Fruit fly (Drosophila melanogaster): ENCODE data around the gene Shaw.

The Shaw gene

DNA sequence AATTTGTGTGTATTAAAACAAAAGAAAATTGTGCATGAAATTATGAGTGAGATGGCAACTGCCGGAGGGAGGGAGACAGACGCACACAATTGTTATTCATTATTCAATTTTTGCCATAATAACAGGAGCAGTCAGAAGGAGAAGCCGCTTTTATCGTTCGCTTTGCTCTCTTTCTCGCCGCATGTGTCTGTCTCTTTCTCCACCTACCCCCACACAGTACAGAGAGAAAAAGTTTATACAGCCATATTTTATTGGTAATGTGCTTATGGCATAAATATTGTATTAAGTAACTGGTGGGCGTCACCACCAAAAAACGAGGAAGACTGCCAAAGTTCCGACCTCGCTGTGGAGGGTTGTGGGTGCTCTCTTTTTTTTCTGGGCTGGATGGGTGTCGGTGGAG is 35.5 kb upstream of the Shaw start:
- TF ChIP-seq CG33017 (tag; optimal IDR thresholded peaks at IDR 0.05) (no peak), toe (GFP tag; optimal IDR thresholded peaks at IDR 0.05) (no peak), kay (GFP tag; ENCODE audit: borderline replicate concordance) (no peak), CG7101 (tag; optimal IDR thresholded peaks at IDR 0.05) (no peak), CG11617 (GFP tag; optimal IDR thresholded peaks at IDR 0.05) (no peak), CG7045 (GFP tag; optimal IDR thresholded peaks at IDR 0.05) (no peak), tj (GFP tag; optimal IDR thresholded peaks at IDR 0.05) (no peak), pad (GFP tag; optimal IDR thresholded peaks at IDR 0.05) (no peak), CG14711 (tag; optimal IDR thresholded peaks at IDR 0.05) (no peak), CG5204 (GFP tag; optimal IDR thresholded peaks at IDR 0.05) (no peak), Clk (GFP tag; optimal IDR thresholded peaks at IDR 0.05) (no peak), CG1620 (GFP tag; optimal IDR thresholded peaks at IDR 0.05) (no peak), Mnt (GFP tag; optimal IDR thresholded peaks at IDR 0.05) (no peak), CG12768 (GFP tag; optimal IDR thresholded peaks at IDR 0.05) (no peak)

DNA sequence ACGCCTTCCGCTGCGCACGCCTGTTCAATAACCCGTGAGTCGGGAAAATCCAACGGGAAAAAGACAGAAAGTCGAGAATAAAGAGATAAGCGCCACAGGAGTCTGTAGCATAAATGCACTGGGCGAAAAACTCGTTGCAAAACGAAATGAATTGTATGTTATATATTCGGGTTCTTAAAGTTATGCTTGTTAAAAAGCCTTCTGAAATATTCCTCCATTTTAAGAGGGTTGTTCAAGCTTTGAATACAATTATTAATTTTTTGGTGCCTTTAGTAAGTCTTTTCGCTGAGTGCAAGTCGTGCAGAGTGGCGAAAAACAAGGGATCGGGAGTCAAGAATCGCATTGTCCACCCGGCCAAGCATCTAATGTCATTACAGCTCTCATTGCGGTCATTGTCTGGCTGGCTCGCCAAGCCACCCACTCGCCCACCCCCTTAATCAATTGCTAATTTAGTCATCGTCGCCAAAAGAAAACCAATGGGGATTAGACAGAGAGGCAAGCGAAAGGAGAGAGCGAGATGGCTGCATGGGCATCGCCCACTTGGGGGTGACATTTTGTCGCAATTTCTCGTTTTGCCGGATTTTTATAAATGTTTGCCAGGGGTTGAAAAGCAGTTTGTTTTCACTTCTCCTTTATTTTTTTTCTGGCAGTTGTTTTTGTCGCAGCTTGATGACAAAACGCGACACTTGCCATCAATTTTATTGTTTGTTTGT is 32.7 kb upstream of the Shaw start:
- TF ChIP-seq cnc (optimal IDR thresholded peaks at IDR 0.05) (no peak), tj (GFP tag; optimal IDR thresholded peaks at IDR 0.05) (no peak), CG7045 (GFP tag; optimal IDR thresholded peaks at IDR 0.05) (no peak), kay (GFP tag; ENCODE audit: borderline replicate concordance) (no peak), pad (GFP tag; optimal IDR thresholded peaks at IDR 0.05) (no peak), CG7101 (tag; optimal IDR thresholded peaks at IDR 0.05) (no peak), Hr96 (GFP tag; optimal IDR thresholded peaks at IDR 0.05) (no peak), Crg-1 (GFP tag; optimal IDR thresholded peaks at IDR 0.05) (no peak), ovo (GFP tag; optimal IDR thresholded peaks at IDR 0.05) (no peak), CG11617 (GFP tag; optimal IDR thresholded peaks at IDR 0.05) (no peak), Clk (GFP tag; optimal IDR thresholded peaks at IDR 0.05) (no peak), CG5204 (GFP tag; optimal IDR thresholded peaks at IDR 0.05) (no peak)

DNA sequence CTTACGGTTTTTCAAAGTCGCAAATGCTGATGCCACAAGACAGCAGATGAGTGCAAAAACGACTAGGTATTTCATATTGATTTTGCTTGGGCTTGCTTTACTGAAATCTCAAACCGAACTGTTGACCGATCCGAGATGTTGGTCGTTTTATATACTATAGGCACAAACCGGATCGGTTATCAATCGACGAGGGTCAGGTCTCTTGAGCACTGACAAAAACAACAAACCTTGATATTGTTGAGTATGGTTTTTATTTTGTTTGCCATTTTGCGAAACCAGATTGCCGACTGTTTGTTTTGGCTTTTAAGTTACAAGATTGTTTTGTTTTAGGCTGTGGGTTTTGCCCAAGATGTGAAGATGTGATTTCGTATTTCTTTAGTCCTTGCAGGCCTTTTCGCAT is 25.5 kb upstream of the Shaw start, which contains the start of gene CG16704:
Gene CG16704, minus strand, starts transcription at position 122 of the 400 bp plus-strand sequence.
- TF ChIP-seq tj (GFP tag; optimal IDR thresholded peaks at IDR 0.05) (no peak), CG11617 (GFP tag; optimal IDR thresholded peaks at IDR 0.05) (no peak), Mnt (GFP tag; optimal IDR thresholded peaks at IDR 0.05) (no peak), Clk (GFP tag; optimal IDR thresholded peaks at IDR 0.05) (no peak), toe (GFP tag; optimal IDR thresholded peaks at IDR 0.05) (no peak), Hr96 (GFP tag; optimal IDR thresholded peaks at IDR 0.05) (no peak), Crg-1 (GFP tag; optimal IDR thresholded peaks at IDR 0.05) (no peak), cic (GFP tag; optimal IDR thresholded peaks at IDR 0.05) (no peak), CG5204 (GFP tag; optimal IDR thresholded peaks at IDR 0.05) (no peak), CG1620 (GFP tag; optimal IDR thresholded peaks at IDR 0.05) (no peak), pad (GFP tag; optimal IDR thresholded peaks at IDR 0.05) (no peak), CG33017 (tag; optimal IDR thresholded peaks at IDR 0.05) (no peak), ovo (GFP tag; optimal IDR thresholded peaks at IDR 0.05) (no peak), kay (GFP tag; ENCODE audit: borderline replicate concordance) (no peak)

DNA sequence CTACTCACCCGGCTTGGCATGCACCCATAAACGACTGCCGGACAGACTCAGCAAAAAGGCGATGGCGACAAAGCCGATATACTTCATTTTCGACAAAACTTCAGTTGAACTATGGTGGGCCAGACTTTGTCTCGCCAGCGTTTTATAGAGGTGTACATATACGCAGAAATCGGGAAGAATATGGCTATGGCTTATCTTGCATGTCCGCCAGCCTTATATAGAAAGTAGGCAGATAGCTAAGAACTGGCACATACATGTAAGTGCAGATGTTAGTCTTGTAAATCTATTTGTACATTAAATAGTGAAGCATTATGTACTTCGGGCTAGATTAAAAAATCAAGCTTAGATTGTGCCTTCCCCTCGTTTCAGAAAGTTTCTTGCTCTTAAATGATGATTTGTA is 24.9 kb upstream of the Shaw start, which contains the start of gene CG3513:
Gene CG3513, minus strand, starts transcription at position 101 of the 400 bp plus-strand sequence.
- TF ChIP-seq Hr96 (GFP tag; optimal IDR thresholded peaks at IDR 0.05) (no peak), CG12768 (GFP tag; optimal IDR thresholded peaks at IDR 0.05) (no peak), cnc (optimal IDR thresholded peaks at IDR 0.05) (no peak), CG11617 (GFP tag; optimal IDR thresholded peaks at IDR 0.05) (no peak), ovo (GFP tag; optimal IDR thresholded peaks at IDR 0.05) (no peak), tj (GFP tag; optimal IDR thresholded peaks at IDR 0.05) (no peak), pad (GFP tag; optimal IDR thresholded peaks at IDR 0.05) (no peak), bab1 (GFP tag; optimal IDR thresholded peaks at IDR 0.05) (no peak), Crg-1 (GFP tag; optimal IDR thresholded peaks at IDR 0.05) (no peak), Clk (GFP tag; optimal IDR thresholded peaks at IDR 0.05) (no peak), CG7101 (tag; optimal IDR thresholded peaks at IDR 0.05) (no peak), cic (GFP tag; optimal IDR thresholded peaks at IDR 0.05) (no peak), Mnt (GFP tag; optimal IDR thresholded peaks at IDR 0.05) (no peak), kay (GFP tag; ENCODE audit: borderline replicate concordance) (no peak), CG33017 (tag; optimal IDR thresholded peaks at IDR 0.05) (no peak), CG5204 (GFP tag; optimal IDR thresholded peaks at IDR 0.05) (no peak), toe (GFP tag; optimal IDR thresholded peaks at IDR 0.05) (no peak), CG14711 (tag; optimal IDR thresholded peaks at IDR 0.05) (no peak), CG7045 (GFP tag; optimal IDR thresholded peaks at IDR 0.05) (no peak), CG1620 (GFP tag; optimal IDR thresholded peaks at IDR 0.05) (no peak)

DNA sequence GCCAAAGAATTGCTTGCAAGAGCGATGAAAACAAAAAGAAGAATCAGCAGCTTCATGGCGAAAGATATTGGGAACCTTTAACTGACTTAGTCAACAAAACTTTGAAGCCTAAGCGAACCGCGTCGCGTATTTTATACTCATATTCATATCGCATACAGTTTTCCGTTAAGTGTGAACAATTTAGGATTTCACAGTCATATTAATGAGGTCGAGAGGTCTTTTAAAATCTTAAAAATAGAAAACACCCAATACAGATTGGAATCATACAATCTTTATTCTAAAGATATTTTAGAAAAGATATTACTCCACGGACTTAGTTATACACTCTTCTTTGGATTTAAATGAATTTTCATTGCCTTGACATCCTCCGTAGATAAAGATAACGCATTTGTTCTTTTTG is 24.2 kb upstream of the Shaw start, which contains the start of gene Acp24A4:
Gene Acp24A4, minus strand, starts transcription at position 101 of the 400 bp plus-strand sequence.
- TF ChIP-seq toe (GFP tag; optimal IDR thresholded peaks at IDR 0.05) (no peak), pad (GFP tag; optimal IDR thresholded peaks at IDR 0.05) (no peak), Mnt (GFP tag; optimal IDR thresholded peaks at IDR 0.05) (no peak), tj (GFP tag; optimal IDR thresholded peaks at IDR 0.05) (no peak), CG14711 (tag; optimal IDR thresholded peaks at IDR 0.05) (no peak), ovo (GFP tag; optimal IDR thresholded peaks at IDR 0.05) (no peak), cnc (optimal IDR thresholded peaks at IDR 0.05) (no peak), CG12768 (GFP tag; optimal IDR thresholded peaks at IDR 0.05) (no peak), Hr96 (GFP tag; optimal IDR thresholded peaks at IDR 0.05) (no peak), CG7045 (GFP tag; optimal IDR thresholded peaks at IDR 0.05) (no peak), CG33017 (tag; optimal IDR thresholded peaks at IDR 0.05) (no peak), CG11617 (GFP tag; optimal IDR thresholded peaks at IDR 0.05) (no peak), CG1620 (GFP tag; optimal IDR thresholded peaks at IDR 0.05) (no peak), CG7101 (tag; optimal IDR thresholded peaks at IDR 0.05) (no peak)

DNA sequence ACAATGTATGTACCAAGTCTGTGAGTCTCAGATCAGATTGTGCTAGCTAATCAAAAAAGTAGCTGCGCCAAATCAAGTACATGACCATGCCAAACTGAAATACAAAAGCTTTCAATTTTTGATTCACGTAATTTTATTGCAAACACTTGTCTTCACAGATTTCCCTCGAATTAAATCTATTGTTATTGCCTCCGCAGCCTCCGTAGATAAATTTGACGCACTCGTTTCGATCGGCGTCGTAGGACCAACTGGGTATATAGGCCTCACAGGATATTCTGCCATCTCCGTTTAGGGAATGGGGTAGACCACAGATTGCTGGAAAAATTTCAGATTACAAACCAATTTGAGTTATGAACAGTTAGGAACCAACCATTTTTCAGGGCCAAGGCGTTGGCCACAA is 23.1 kb upstream of the Shaw start, which contains the start of gene CG43165:
Gene CG43165, minus strand, starts transcription at position 101 of the 400 bp plus-strand sequence.
- no peak for TF ChIP-seq CG1620 (GFP tag; optimal IDR thresholded peaks at IDR 0.05)
- TF ChIP-seq toe (GFP tag; optimal IDR thresholded peaks at IDR 0.05) = no peak
- no peak for TF ChIP-seq Crg-1 (GFP tag; optimal IDR thresholded peaks at IDR 0.05)
- TF ChIP-seq Clk (GFP tag; optimal IDR thresholded peaks at IDR 0.05) = no peak
- no peak for TF ChIP-seq kay (GFP tag; ENCODE audit: borderline replicate concordance)
- no peak for TF ChIP-seq CG7101 (tag; optimal IDR thresholded peaks at IDR 0.05)
- TF ChIP-seq pad (GFP tag; optimal IDR thresholded peaks at IDR 0.05) = no peak
